Worm (Caenorhabditis elegans): ENCODE data around the gene C33B4.4.

The C33B4.4 gene

DNA sequence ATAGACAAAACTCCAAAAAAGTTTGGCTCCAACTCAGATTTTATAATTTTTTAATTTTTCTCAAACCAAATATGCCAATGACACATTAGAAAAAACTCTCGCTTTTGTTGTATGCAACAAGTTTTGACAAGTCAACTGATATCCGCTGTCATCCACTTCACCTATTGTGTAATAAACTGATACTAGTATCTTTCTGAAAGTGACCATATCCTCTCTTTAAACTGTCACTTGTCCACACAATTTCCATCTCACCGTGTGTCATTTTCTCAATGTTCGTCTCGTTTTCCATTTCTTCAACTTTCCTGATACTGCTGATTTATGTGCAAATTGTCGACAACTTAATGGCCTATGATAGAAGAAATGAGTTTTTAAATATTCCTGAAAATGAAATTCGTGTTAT is at the start of gene C33B4.4, which contains the start of gene C33B4.5:
TSS of gene C33B4.4 (minus strand) at position 385 of the 400 bp plus-strand sequence.
TSS of gene C33B4.5 (plus strand) at position 270 of the 400 bp plus-strand sequence.
- TF ChIP-seq nhr-48 (tag; optimal IDR thresholded peaks at IDR 0.05) (no peak), lsy-2 (tag; optimal IDR thresholded peaks at IDR 0.05) (no peak), aha-1 (tag) (peak; percentile 44), egl-27 (tag; optimal IDR thresholded peaks at IDR 0.05) (no peak), rbr-2 (tag; optimal IDR thresholded peaks at IDR 0.05) (no peak), mdt-29 (GFP tag; IDR thresholded peaks at IDR 0.05) (no peak), unc-62 (GFP tag; optimal IDR thresholded peaks at IDR 0.05 in 1 of 2) (peak in 1 of 2 experiments; percentile 91), unc-62 (tag; optimal IDR thresholded peaks at IDR 0.05) (no peak)

DNA sequence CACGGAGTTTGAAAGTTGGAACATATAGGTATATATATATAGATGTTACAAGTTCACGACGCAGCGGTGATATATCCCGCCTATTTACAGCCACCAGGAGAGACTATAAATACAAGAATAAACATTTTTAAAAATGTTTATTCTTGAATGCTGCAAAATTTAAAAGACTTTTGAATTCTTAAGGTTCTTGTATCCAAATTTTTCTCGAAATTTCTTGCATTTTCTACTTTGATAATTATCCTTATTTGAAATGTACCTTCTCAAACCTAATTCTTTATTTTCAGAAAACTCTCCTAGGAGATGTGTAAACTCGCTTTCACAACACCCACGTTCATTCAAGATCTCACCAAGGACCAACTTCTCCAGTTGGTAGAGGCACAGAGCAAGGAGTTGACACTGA is 48.3 kb upstream of the C33B4.4 start, which contains the start of gene C05D12.4:
TSS of gene C05D12.4 (plus strand) at position 301 of the 400 bp plus-strand sequence.
- TF ChIP-seq aha-1 (tag), result peak; percentile 3
- TF ChIP-seq hlh-11 (tag; optimal IDR thresholded peaks at IDR 0.05), result no peak

DNA sequence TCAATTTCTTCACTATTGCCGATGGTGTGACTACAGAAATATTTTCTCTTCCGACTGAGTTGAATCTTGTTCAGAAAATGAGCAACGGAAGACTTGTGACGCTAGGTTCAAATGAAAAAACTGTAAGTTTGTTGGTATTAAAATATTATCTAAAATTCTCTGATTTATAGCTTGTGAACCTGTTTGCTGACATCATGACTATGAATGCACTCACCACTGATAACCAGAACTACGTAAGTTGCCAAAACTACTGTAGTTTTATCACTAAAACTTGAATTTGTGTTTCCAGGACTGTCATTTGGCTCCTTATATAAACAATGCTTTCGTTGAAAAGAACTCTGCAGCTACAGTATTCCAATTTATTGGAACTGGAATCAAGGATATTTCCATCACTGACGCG is 45.4 kb upstream of the C33B4.4 start:
- peak; percentile 52 for TF ChIP-seq dmd-6 (GFP tag; IDR thresholded peaks at IDR 0.05)
- TF ChIP-seq nhr-10 (tag; optimal IDR thresholded peaks at IDR 0.05), result no peak
- peak; percentile 46 for TF ChIP-seq nhr-28 (tag; optimal IDR thresholded peaks at IDR 0.05)
- peak; percentile 5 for TF ChIP-seq hlh-11 (tag; optimal IDR thresholded peaks at IDR 0.05)
- TF ChIP-seq pqm-1 (tag; optimal IDR thresholded peaks at IDR 0.05), result peak; percentile 46
- TF ChIP-seq aly-2 (tag; optimal IDR thresholded peaks at IDR 0.05), result no peak
- TF ChIP-seq hmg-1.1 (GFP tag; IDR thresholded peaks at IDR 0.05), result no peak
- TF ChIP-seq vab-7 (GFP tag; IDR thresholded peaks at IDR 0.05), result no peak
- TF ChIP-seq hif-1 (tag; optimal IDR thresholded peaks at IDR 0.05), result no peak
- TF ChIP-seq nhr-11 (tag; optimal IDR thresholded peaks at IDR 0.05), result no peak
- TF ChIP-seq snpc-4 (tag; optimal IDR thresholded peaks at IDR 0.05), result no peak

DNA sequence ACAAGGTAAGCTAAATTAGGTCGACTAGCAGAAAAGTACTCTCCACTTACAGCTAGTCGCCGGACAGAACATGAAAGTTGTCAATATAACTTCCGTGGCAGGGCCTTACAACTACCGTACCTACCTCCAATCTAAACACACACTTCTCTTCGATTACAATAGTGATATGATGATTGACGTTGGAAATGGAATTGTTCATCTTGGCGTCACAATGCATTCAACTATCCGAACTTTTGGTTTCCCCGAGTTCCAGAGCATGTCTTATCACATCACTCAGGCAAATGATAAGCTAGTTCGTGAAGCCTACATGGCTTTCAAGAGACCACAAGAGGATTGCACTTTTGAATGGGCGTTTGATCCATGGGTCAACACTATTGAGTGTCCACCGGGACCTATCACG is 44.1 kb upstream of the C33B4.4 start:
- no peak for TF ChIP-seq daf-19 (GFP tag; conservative IDR thresholded peaks at IDR 0.05)
- TF ChIP-seq dmd-6 (GFP tag; IDR thresholded peaks at IDR 0.05), result peak; percentile 90
- no peak for TF ChIP-seq nhr-42 (GFP tag; IDR thresholded peaks at IDR 0.05)
- TF ChIP-seq hlh-11 (tag; optimal IDR thresholded peaks at IDR 0.05), result peak; percentile 14
- TF ChIP-seq aha-1 (tag), result peak; percentile 9

DNA sequence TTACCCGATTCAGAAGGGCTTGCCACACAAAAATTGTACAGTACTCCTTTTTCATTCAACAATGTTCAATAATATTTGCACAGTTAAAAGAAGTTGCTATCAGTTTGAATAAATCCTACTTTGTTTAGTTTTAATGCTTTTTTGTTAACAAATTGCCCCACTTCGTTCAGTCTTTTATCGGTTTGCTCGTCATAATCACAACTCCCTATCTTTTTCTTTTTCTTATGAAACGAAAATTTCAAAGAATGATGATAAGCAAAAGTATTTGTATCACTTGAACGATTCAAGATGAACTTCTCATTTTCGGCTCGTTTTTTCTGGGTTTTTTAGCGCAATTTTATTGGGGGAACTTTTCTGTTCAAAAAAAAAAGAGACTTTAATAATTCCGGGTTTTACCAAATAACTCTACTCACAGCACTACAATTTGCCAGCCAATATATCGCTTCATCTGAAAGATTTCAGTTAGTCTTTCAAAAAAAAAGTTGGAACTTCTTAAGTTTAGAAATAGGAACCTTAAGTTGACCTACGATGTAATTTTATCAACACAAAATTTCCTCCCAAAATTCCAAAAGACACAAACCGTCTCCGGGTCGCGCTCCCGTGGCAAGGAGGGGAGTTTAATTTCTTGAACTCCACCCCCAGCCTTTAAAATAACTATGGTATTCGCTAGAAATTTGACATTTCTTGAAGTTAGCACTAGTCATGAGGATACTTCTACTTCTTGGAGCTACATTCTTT is 41.5 kb upstream of the C33B4.4 start, which contains the start of gene C05D12.3:
TSS of gene C05D12.3 (plus strand) at position 688 of the 738 bp plus-strand sequence.
- TF ChIP-seq dmd-6 (GFP tag; IDR thresholded peaks at IDR 0.05) (peak; percentile 28; the same call in 1 of the 2 replicates), daf-16 (GFP tag; optimal IDR thresholded peaks at IDR 0.05) (no peak), daf-16 (tag; optimal IDR thresholded peaks at IDR 0.05) (peak; percentile 24), mdt-29 (GFP tag; IDR thresholded peaks at IDR 0.05) (no peak), nhr-28 (tag; optimal IDR thresholded peaks at IDR 0.05) (peak; percentile 54), saeg-2 (GFP tag; IDR thresholded peaks at IDR 0.05) (no peak), spr-1 (tag; optimal IDR thresholded peaks at IDR 0.05) (no peak), T20F7.1 (GFP tag; optimal IDR thresholded peaks at IDR 0.05) (no peak), nhr-48 (tag; optimal IDR thresholded peaks at IDR 0.05) (no peak), pqm-1 (tag; optimal IDR thresholded peaks at IDR 0.05) (peak; percentile 79), dve-1 (tag; optimal IDR thresholded peaks at IDR 0.05; ENCODE audit: insufficient read depth) (peak; percentile 47), dpl-1 (GFP tag; optimal IDR thresholded peaks at IDR 0.05) (no peak)

DNA sequence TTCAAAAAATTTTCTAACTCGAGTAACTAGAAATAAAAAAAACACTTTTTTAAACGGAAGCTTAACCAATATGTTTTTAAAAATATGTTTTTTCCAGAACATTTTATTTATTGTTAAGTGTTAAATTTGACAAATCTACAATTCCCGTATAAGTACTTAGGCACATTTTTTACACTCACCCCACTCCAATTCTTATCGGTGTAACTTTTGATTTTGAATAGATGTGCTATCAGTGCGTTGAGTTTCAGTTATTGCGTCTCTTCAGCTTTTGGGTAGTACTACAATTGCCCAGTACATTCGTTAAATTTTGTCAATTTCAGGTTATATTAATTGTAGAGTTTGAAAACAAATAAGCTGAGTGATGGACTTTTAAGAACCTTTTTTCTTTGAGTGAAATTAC is 40.8 kb upstream of the C33B4.4 start:
- TF ChIP-seq daf-16 (GFP tag; optimal IDR thresholded peaks at IDR 0.05) (no peak), daf-16 (tag; optimal IDR thresholded peaks at IDR 0.05) (no peak), nhr-28 (tag; optimal IDR thresholded peaks at IDR 0.05) (peak; percentile 47), gei-8 (GFP tag; optimal IDR thresholded peaks at IDR 0.05) (no peak), cey-2 (tag; optimal IDR thresholded peaks at IDR 0.05; ENCODE audit: borderline replicate concordance, insufficient read depth) (no peak), lin-1 (GFP tag; IDR thresholded peaks at IDR 0.05) (no peak), lin-39 (tag; optimal IDR thresholded peaks at IDR 0.05) (no peak), unc-130 (GFP tag; optimal IDR thresholded peaks at IDR 0.05) (no peak), pqm-1 (tag; optimal IDR thresholded peaks at IDR 0.05) (peak; percentile 75), hlh-11 (tag; optimal IDR thresholded peaks at IDR 0.05) (no peak), R02D3.7 (tag; optimal IDR thresholded peaks at IDR 0.05) (no peak), mes-2 (tag; optimal IDR thresholded peaks at IDR 0.05; ENCODE audit: poor library complexity, severe bottlenecking) (no peak), daf-8 (GFP tag; IDR thresholded peaks at IDR 0.05) (no peak), ces-1 (GFP tag; optimal IDR thresholded peaks at IDR 0.05) (no peak), nhr-76 (tag; optimal IDR thresholded peaks at IDR 0.05) (no peak), F44E2.7 (GFP tag; IDR thresholded peaks at IDR 0.05) (no peak)

Measured in whole organism, L4 larva.